Fruit fly (Drosophila melanogaster) whole organism, embryonic: Measurements from ENCODE around the gene RNF220.

Experiments used
- Aef1 ChIP-seq: fragments of 200-800 bp; sonication (Bioruptor generic); IDR thresholded peaks from 3 replicates; pipeline ENCODE4 v1.3.6; 2022; ENCODE audit warnings: missing biosample characterization, missing genetic modification characterization
- Antp ChIP-seq: fragments of 200-800 bp; sonication (Bioruptor generic); optimal IDR thresholded peaks from 3 replicates; lab custom pipeline; 2016; ENCODE audit warnings: missing biosample characterization, missing genetic modification characterization
- Atf6 ChIP-seq: fragments of 200-800 bp; sonication (Bioruptor generic); IDR thresholded peaks from 2 replicates; pipeline ENCODE4 v1.3.6; 2022; ENCODE audit warnings: missing biosample characterization, missing genetic modification characterization
- CG11504 ChIP-seq: fragments of 200-800 bp; sonication (Bioruptor generic); optimal IDR thresholded peaks from 3 replicates; lab custom pipeline; 2019; ENCODE audit warnings: missing biosample characterization, mild to moderate bottlenecking, missing genetic modification characterization, moderate library complexity
- CG17186 ChIP-seq: fragments of 200-800 bp; sonication (Bioruptor generic); optimal IDR thresholded peaks from 3 replicates; lab custom pipeline; 2017; ENCODE audit warnings: missing biosample characterization, missing genetic modification reagents, missing genetic modification characterization
- CG17385 ChIP-seq: fragments of 200-800 bp; sonication (Bioruptor generic); optimal IDR thresholded peaks from 3 replicates; lab custom pipeline; 2018; ENCODE audit warnings: missing biosample characterization, mild to moderate bottlenecking, missing genetic modification characterization
- CG17912 ChIP-seq: fragments of 200-800 bp; sonication (Bioruptor generic); optimal IDR thresholded peaks from 2 replicates; lab custom pipeline; 2018; ENCODE audit warnings: missing biosample characterization, mild to moderate bottlenecking, missing genetic modification characterization
- CG4707 ChIP-seq: fragments of 200-800 bp; sonication (Bioruptor generic); optimal IDR thresholded peaks from 2 replicates; lab custom pipeline; 2018; ENCODE audit warnings: missing biosample characterization, mild to moderate bottlenecking, missing genetic modification characterization, moderate library complexity
- CG4820 ChIP-seq: fragments of 200-800 bp; sonication (Bioruptor generic); optimal IDR thresholded peaks from 3 replicates; lab custom pipeline; 2016; ENCODE audit warnings: missing biosample characterization, missing genetic modification characterization
- CG6254 ChIP-seq: fragments of 200-800 bp; sonication (Bioruptor generic); optimal IDR thresholded peaks from 3 replicates; lab custom pipeline; 2017; ENCODE audit warnings: mild to moderate bottlenecking, missing biosample characterization, missing genetic modification reagents, missing genetic modification characterization
- CG7271 ChIP-seq: fragments of 200-800 bp; sonication (Bioruptor generic); optimal IDR thresholded peaks from 2 replicates; lab custom pipeline; 2018; ENCODE audit warnings: missing biosample characterization, mild to moderate bottlenecking, missing genetic modification characterization, moderate library complexity
- CG7786 ChIP-seq: fragments of 200-800 bp; sonication (Bioruptor generic); optimal IDR thresholded peaks from 2 replicates; lab custom pipeline; 2016; ENCODE audit warnings: missing biosample characterization, missing genetic modification characterization
- CG8388 ChIP-seq: fragments of 200-800 bp; sonication (Bioruptor generic); optimal IDR thresholded peaks from 2 replicates; lab custom pipeline; 2019; ENCODE audit warnings: missing biosample characterization, mild to moderate bottlenecking, missing genetic modification characterization, moderate library complexity
- CG9437 ChIP-seq: fragments of 200-800 bp; sonication (Bioruptor generic); optimal IDR thresholded peaks from 2 replicates; lab custom pipeline; 2018; ENCODE audit warnings: missing biosample characterization, mild to moderate bottlenecking, missing genetic modification characterization
- CG9797 ChIP-seq: fragments of 200-800 bp; sonication (Bioruptor generic); optimal IDR thresholded peaks from 3 replicates; lab custom pipeline; 2018; ENCODE audit warnings: missing biosample characterization, mild to moderate bottlenecking, missing genetic modification characterization
- CG9817 ChIP-seq: fragments of 200-800 bp; sonication (Bioruptor generic); optimal IDR thresholded peaks from 2 replicates; lab custom pipeline; 2018; ENCODE audit warnings: missing biosample characterization, mild to moderate bottlenecking, missing genetic modification characterization, moderate library complexity
- CG9876 ChIP-seq: fragments of 200-800 bp; sonication (Bioruptor generic); optimal IDR thresholded peaks from 2 replicates; lab custom pipeline; 2016; ENCODE audit warnings: missing biosample characterization, missing genetic modification characterization
- D19A ChIP-seq: fragments of 200-800 bp; optimal IDR thresholded peaks from 3 replicates; lab custom pipeline; 2019; ENCODE audit warnings: missing biosample characterization, mild to moderate bottlenecking, missing genetic modification characterization, moderate library complexity
- Doc3 ChIP-seq: fragments of 200-800 bp; sonication (Bioruptor generic); IDR thresholded peaks from 3 replicates; pipeline ENCODE4 v1.3.6; 2022; ENCODE audit warnings: missing biosample characterization, missing genetic modification characterization; ENCODE audit not compliant: partially characterized antibody
- Ets97D ChIP-seq: fragments of 200-800 bp; sonication (Bioruptor generic); optimal IDR thresholded peaks from 3 replicates; lab custom pipeline; 2016; ENCODE audit warnings: missing biosample characterization, missing genetic modification characterization
- HHEX ChIP-seq: fragments of 200-800 bp; sonication (Bioruptor generic); optimal IDR thresholded peaks from 3 replicates; lab custom pipeline; 2017; ENCODE audit warnings: missing biosample characterization, mild to moderate bottlenecking, missing genetic modification characterization, missing genetic modification reagents
- Hr51 ChIP-seq, 2 experiments: fragments of 200-800 bp; sonication (Bioruptor generic); optimal IDR thresholded peaks; 2 replicates in 1 of 2; 3 replicates in 1 of 2; lab custom pipeline; 2016 to 2018; ENCODE audit warnings: missing biosample characterization in 2 of 2, missing genetic modification characterization in 2 of 2, mild to moderate bottlenecking in 1 of 2, moderate library complexity in 1 of 2
- Jarid2 ChIP-seq: fragments of 200-800 bp; sonication (Bioruptor generic); optimal IDR thresholded peaks from 3 replicates; lab custom pipeline; 2017; ENCODE audit warnings: mild to moderate bottlenecking, missing biosample characterization, missing genetic modification reagents, missing genetic modification characterization
- Opbp ChIP-seq: fragments of 200-800 bp; sonication (Bioruptor generic); IDR thresholded peaks from 3 replicates; pipeline ENCODE4 v1.3.6; 2022; ENCODE audit warnings: missing biosample characterization, missing genetic modification characterization; ENCODE audit not compliant: partially characterized antibody
- Sin3A ChIP-seq: fragments of >200 bp; optimal IDR thresholded peaks from 2 replicates; lab custom pipeline; 2018
- Stat92E ChIP-seq, 3 experiments: fragments of >200 bp in 2 of 3; fragments of 200-800 bp in 1 of 3; sonication (Bioruptor generic) in 1 of 3; optimal IDR thresholded peaks; 2 replicates each; lab custom pipeline; 2017 to 2019; ENCODE audit warnings: missing biosample characterization in 3 of 3, missing genetic modification characterization in 3 of 3, mild to moderate bottlenecking in 1 of 3, moderate library complexity in 1 of 3
- TFAM ChIP-seq: fragments of 200-800 bp; sonication (Bioruptor generic); optimal IDR thresholded peaks from 2 replicates; lab custom pipeline; 2017; ENCODE audit warnings: missing biosample characterization, missing genetic modification characterization, inconsistent platforms
- abd-A ChIP-seq: fragments of 200-800 bp; sonication (Bioruptor generic); optimal IDR thresholded peaks from 3 replicates; lab custom pipeline; 2019; ENCODE audit warnings: missing biosample characterization, mild to moderate bottlenecking, missing genetic modification characterization, moderate library complexity
- ash1 ChIP-seq: fragments of 200-800 bp; sonication (Bioruptor generic); optimal IDR thresholded peaks from 2 replicates; lab custom pipeline; 2018; ENCODE audit warnings: missing biosample characterization, mild to moderate bottlenecking, missing genetic modification characterization
- bowl ChIP-seq: fragments of 200-800 bp; sonication (Bioruptor generic); IDR thresholded peaks from 2 replicates; pipeline ENCODE4 v1.3.6; 2022; ENCODE audit warnings: missing biosample characterization, missing genetic modification characterization
- br ChIP-seq: fragments of >200 bp; optimal IDR thresholded peaks from 2 replicates; lab custom pipeline; 2017
- chinmo ChIP-seq: fragments of 200-800 bp; sonication (Bioruptor generic); IDR thresholded peaks from 4 replicates; pipeline ENCODE4 v1.3.6; 2022; ENCODE audit warnings: missing biosample characterization, missing genetic modification characterization; ENCODE audit not compliant: partially characterized antibody
- crol ChIP-seq: fragments of 200-800 bp; sonication (Bioruptor generic); IDR thresholded peaks from 2 replicates; pipeline ENCODE4 v1.3.6; 2022; ENCODE audit warnings: missing biosample characterization, missing genetic modification characterization
- dati ChIP-seq: fragments of 200-800 bp; sonication (Bioruptor generic); IDR thresholded peaks from 2 replicates; pipeline ENCODE4 v1.3.6; 2022; ENCODE audit warnings: missing biosample characterization, missing genetic modification characterization
- dimm ChIP-seq: fragments of 200-800 bp; sonication (Bioruptor generic); IDR thresholded peaks from 2 replicates; pipeline ENCODE4 v1.3.6; 2022; ENCODE audit warnings: missing biosample characterization, missing genetic modification characterization
- dpn ChIP-seq, 2 experiments: fragments of 200-800 bp; sonication (Bioruptor generic); optimal IDR thresholded peaks; 3 replicates each; lab custom pipeline; 2016; ENCODE audit warnings: missing biosample characterization in 2 of 2, missing genetic modification characterization in 2 of 2
- dysf ChIP-seq: fragments of 200-800 bp; sonication (Bioruptor generic); IDR thresholded peaks from 3 replicates; pipeline ENCODE4 v1.3.6; 2022; ENCODE audit warnings: missing biosample characterization, missing genetic modification characterization
- en ChIP-seq: fragments of 200-800 bp; sonication (Bioruptor generic); optimal IDR thresholded peaks from 2 replicates; lab custom pipeline; 2016; ENCODE audit warnings: missing biosample characterization, missing genetic modification characterization
- gro ChIP-seq: fragments of 200-800 bp; sonication (Bioruptor generic); optimal IDR thresholded peaks from 2 replicates; lab custom pipeline; 2016; ENCODE audit warnings: missing biosample characterization, missing genetic modification characterization
- lmd ChIP-seq: fragments of 200-800 bp; sonication (Bioruptor generic); IDR thresholded peaks from 2 replicates; pipeline ENCODE4 v1.3.6; 2022; ENCODE audit warnings: missing biosample characterization, missing genetic modification characterization
- maf-S ChIP-seq: fragments of 200-800 bp; sonication (Bioruptor generic); optimal IDR thresholded peaks from 2 replicates; lab custom pipeline; 2016; ENCODE audit warnings: missing biosample characterization, missing genetic modification characterization
- nau ChIP-seq: fragments of 200-800 bp; sonication (Bioruptor generic); optimal IDR thresholded peaks from 3 replicates; lab custom pipeline; 2017; ENCODE audit warnings: missing biosample characterization, mild to moderate bottlenecking, missing genetic modification characterization, missing genetic modification reagents
- nerfin-1 ChIP-seq: fragments of 200-800 bp; sonication (Bioruptor generic); optimal IDR thresholded peaks from 3 replicates; lab custom pipeline; 2019; ENCODE audit warnings: missing biosample characterization, mild to moderate bottlenecking, missing genetic modification characterization, moderate library complexity
- repo ChIP-seq: fragments of 200-800 bp; sonication (Bioruptor generic); optimal IDR thresholded peaks from 2 replicates; lab custom pipeline; 2016; ENCODE audit warnings: missing biosample characterization, missing genetic modification characterization
- run ChIP-seq: fragments of 200-800 bp; sonication (Bioruptor generic); optimal IDR thresholded peaks from 3 replicates; lab custom pipeline; 2018; ENCODE audit warnings: missing biosample characterization, mild to moderate bottlenecking, missing genetic modification characterization
- sisA ChIP-seq: fragments of 200-800 bp; sonication (Bioruptor generic); IDR thresholded peaks from 2 replicates; pipeline ENCODE4 v1.3.6; 2022; ENCODE audit warnings: missing biosample characterization, missing genetic modification characterization
- toy ChIP-seq: fragments of 200-800 bp; sonication (Bioruptor generic); IDR thresholded peaks from 2 replicates; pipeline ENCODE4 v1.3.6; 2022; ENCODE audit warnings: missing biosample characterization, missing genetic modification characterization

Gene RNF220

dm6 chr3R:22755187-22755777 lies 29.1 kb upstream of the RNF220 start (continued):
- TF ChIP-seq dati (GFP tag; lab: Robert Waterston, UW) (no peak), CG9797 (no peak), CG17385 (GFP tag; lab: Kevin White, UChicago) (no peak), CG9817 (tag; lab: Kevin White, UChicago) (no peak), Opbp (no peak), nerfin-1 (tag; lab: Kevin White, UChicago) (no peak), crol (GFP tag; lab: Robert Waterston, UW) (peak; percentile 89), HHEX (GFP tag; lab: Kevin White, UChicago) (no peak), CG7786 (no peak), chinmo (GFP tag; lab: Robert Waterston, UW) (no peak), en (GFP tag; lab: Kevin White, UChicago) (no peak), abd-A (no peak), dysf (GFP tag; lab: Robert Waterston, UW) (no peak), CG17912 (no peak), Antp (no peak), Atf6 (GFP tag; lab: Robert Waterston, UW) (0 out of 2 replicates have a peak, but pooled peaks have one; percentile 30)

- peak; percentile 53 to 75 for TF ChIP-seq dpn (GFP tag; optimal IDR thresholded peaks at IDR 0.05; lab: Kevin White, UChicago)
- no peak for TF ChIP-seq br
- peak; percentile 66 for TF ChIP-seq CG4707 (GFP tag; lab: Kevin White, UChicago)
- peak; percentile 52 for TF ChIP-seq CG8388 (GFP tag; lab: Kevin White, UChicago)
- TF ChIP-seq Sin3A (lab: Kevin White, UChicago), result no peak
- no peak for TF ChIP-seq CG17186 (GFP tag; lab: Kevin White, UChicago)
- peak; percentile 25; the same call in 1 of the 3 replicates for TF ChIP-seq Aef1 (GFP tag; lab: Robert Waterston, UW)
- TF ChIP-seq TFAM (GFP tag; lab: Kevin White, UChicago), result no peak
- peak; percentile 54 for TF ChIP-seq lmd
- TF ChIP-seq CG11504, result peak; percentile 83
- no peak for TF ChIP-seq CG9876
- no peak for TF ChIP-seq Doc3
- TF ChIP-seq toy (GFP tag; lab: Robert Waterston, UW), result no peak
- TF ChIP-seq D19A (tag; lab: Kevin White, UChicago), result peak; percentile 92
- TF ChIP-seq nau (GFP tag; lab: Kevin White, UChicago), result no peak
- TF ChIP-seq Ets97D (GFP tag; lab: Kevin White, UChicago), result no peak
- peak; percentile 81 for TF ChIP-seq CG9437 (GFP tag; lab: Kevin White, UChicago)
- TF ChIP-seq sisA, result peak; percentile 52; the same call in 1 of the 2 replicates
- TF ChIP-seq dimm (GFP tag; lab: Robert Waterston, UW), result no peak
- TF ChIP-seq CG7271 (tag; lab: Kevin White, UChicago), result no peak
- peak; percentile 15 for TF ChIP-seq run (tag; lab: Kevin White, UChicago)
- peak; percentile 27 for TF ChIP-seq abd-A
- peak; percentile 41 for TF ChIP-seq CG9817 (tag; lab: Kevin White, UChicago)
- no peak for TF ChIP-seq maf-S
- TF ChIP-seq Jarid2 (GFP tag; lab: Kevin White, UChicago), result peak; percentile 69
- TF ChIP-seq CG6254, result peak; percentile 68
- peak; percentile 26 for TF ChIP-seq repo
- TF ChIP-seq bowl (GFP tag; lab: Robert Waterston, UW), result peak; percentile 53; the same call in 1 of the 2 replicates
- no peak for TF ChIP-seq Stat92E (GFP tag; optimal IDR thresholded peaks at IDR 0.05; lab: Kevin White, UChicago)
- TF ChIP-seq gro, result no peak
- peak; percentile 63 for TF ChIP-seq CG4820 (GFP tag; lab: Kevin White, UChicago)
- peak in 1 of 2 experiments; percentile 80 for TF ChIP-seq Hr51 (GFP tag; optimal IDR thresholded peaks at IDR 0.05; lab: Kevin White, UChicago)
- no peak for TF ChIP-seq ash1
Observed at dm6 chr3R:22753895-22754774, 27.9 kb upstream of the RNF220 start.
